Worm (Caenorhabditis elegans) whole organism, L1 larva: ENCODE data around the gene ZK666.8.
A peak's percentile ranks its signal among the peaks of the same experiment; 100 is the strongest.

Source experiments
- C16A3.4 ChIP-seq: fragments of 150-350 bp; optimal IDR thresholded peaks from 2 replicates; lab custom pipeline; 2014; ENCODE audit warnings: missing biosample characterization, missing genetic modification characterization
- C34B4.2 ChIP-seq: sonication (generic microtip); optimal IDR thresholded peaks from 2 replicates; lab custom pipeline; 2017; ENCODE audit warnings: mild to moderate bottlenecking, missing genetic modification characterization, missing compliant biosample characterization
- Y116A8C.19 ChIP-seq: sonication (generic microtip); optimal IDR thresholded peaks from 2 replicates; lab custom pipeline; 2016; ENCODE audit warnings: missing compliant biosample characterization, missing genetic modification characterization, borderline replicate concordance
- alr-1 ChIP-seq: fragments of 200-800 bp; sonication (Bioruptor generic); optimal IDR thresholded peaks from 2 replicates; lab custom pipeline; 2018; ENCODE audit warnings: borderline replicate concordance, mild to moderate bottlenecking, missing genetic modification characterization, missing compliant biosample characterization
- ama-1 ChIP-seq: fragments of 150-350 bp; optimal IDR thresholded peaks from 2 replicates; lab custom pipeline; 2014
- blmp-1 ChIP-seq: fragments of 150-350 bp; optimal IDR thresholded peaks from 2 replicates; lab custom pipeline; 2014; ENCODE audit warnings: missing biosample characterization, missing genetic modification characterization
- ceh-63 ChIP-seq: fragments of 200-800 bp; sonication (Bioruptor generic); optimal IDR thresholded peaks from 2 replicates; lab custom pipeline; 2018; ENCODE audit warnings: mild to moderate bottlenecking, missing genetic modification characterization, missing compliant biosample characterization
- ceh-82 ChIP-seq, 3 experiments: fragments of 150-350 bp in 1 of 3; sonication (generic microtip) in 2 of 3; optimal IDR thresholded peaks; 2 replicates each; lab custom pipeline; 2014 to 2017; ENCODE audit warnings: missing biosample characterization in 3 of 3, missing genetic modification characterization in 3 of 3
- efl-1 ChIP-seq, 4 experiments: fragments of 150-350 bp; optimal IDR thresholded peaks in 3 of 4; peaks in 1 of 4; 1 replicate in 1 of 4; 2 replicates in 3 of 4; lab custom pipeline; 2014; ENCODE audit warnings: missing biosample characterization in 2 of 4, missing genetic modification characterization in 2 of 4, missing genetic modification reagents in 2 of 4
- egl-13 ChIP-seq: sonication (generic microtip); optimal IDR thresholded peaks from 2 replicates; lab custom pipeline; 2016; ENCODE audit warnings: missing genotype, missing genetic modification reagents, missing genetic modification characterization, missing compliant biosample characterization
- egl-27 ChIP-seq, 2 experiments: fragments of 150-350 bp in 1 of 2; sonication (generic microtip); optimal IDR thresholded peaks; 3 replicates each; lab custom pipeline; 2017 to 2018; ENCODE audit warnings: missing biosample characterization in 2 of 2, missing genetic modification characterization in 2 of 2, missing genetic modification reagents in 2 of 2
- elt-2 ChIP-seq: sonication (generic microtip); optimal IDR thresholded peaks from 2 replicates; lab custom pipeline; 2016; ENCODE audit warnings: missing genetic modification characterization, mild to moderate bottlenecking, inconsistent platforms, missing compliant biosample characterization, missing genetic modification reagents
- elt-3 ChIP-seq, 6 experiments: fragments of 150-350 bp in 1 of 6; sonication (generic microtip); optimal IDR thresholded peaks; 2 replicates each; lab custom pipeline; 2017 to 2018; ENCODE audit warnings: missing biosample characterization in 6 of 6, missing genetic modification characterization in 6 of 6, inconsistent platforms in 1 of 6
- fkh-10 ChIP-seq: sonication (generic microtip); optimal IDR thresholded peaks from 2 replicates; lab custom pipeline; 2017; ENCODE audit warnings: missing biosample characterization, missing genetic modification reagents, missing genetic modification characterization
- fos-1 ChIP-seq: fragments of 150-350 bp; optimal IDR thresholded peaks from 2 replicates; lab custom pipeline; 2014; ENCODE audit warnings: missing biosample characterization, missing genetic modification characterization
- grh-1 ChIP-seq: fragments of 200-800 bp; sonication (Bioruptor generic); IDR thresholded peaks from 2 replicates; pipeline ENCODE4 v1.3.6; 2022; ENCODE audit warnings: missing genetic modification reagents, missing genetic modification characterization, missing compliant biosample characterization
- hlh-17 ChIP-seq: fragments of 200-800 bp; sonication (Bioruptor generic); optimal IDR thresholded peaks from 2 replicates; lab custom pipeline; 2018; ENCODE audit warnings: missing genetic modification characterization, mild to moderate bottlenecking, missing compliant biosample characterization, moderate library complexity, borderline replicate concordance
- hlh-4 ChIP-seq: sonication (generic microtip); optimal IDR thresholded peaks from 2 replicates; lab custom pipeline; 2016; ENCODE audit warnings: mild to moderate bottlenecking, missing genetic modification characterization, missing compliant biosample characterization
- hpl-2 ChIP-seq: fragments of 150-350 bp; optimal IDR thresholded peaks from 2 replicates; lab custom pipeline; 2014; ENCODE audit warnings: missing biosample characterization, missing genetic modification reagents, missing genetic modification characterization
- lin-13 ChIP-seq: fragments of 150-350 bp; optimal IDR thresholded peaks from 2 replicates; lab custom pipeline; 2014; ENCODE audit warnings: missing biosample characterization, missing genetic modification reagents, missing genetic modification characterization
- mef-2 ChIP-seq: fragments of 150-350 bp; optimal IDR thresholded peaks from 2 replicates; lab custom pipeline; 2014; ENCODE audit warnings: missing biosample characterization, missing genetic modification characterization
- nhr-11 ChIP-seq: fragments of 150-350 bp; optimal IDR thresholded peaks from 2 replicates; lab custom pipeline; 2014; ENCODE audit warnings: missing biosample characterization, missing genetic modification characterization
- nhr-237 ChIP-seq: fragments of 150-350 bp; optimal IDR thresholded peaks from 2 replicates; lab custom pipeline; 2014; ENCODE audit warnings: missing biosample characterization, missing genetic modification characterization
- nhr-47 ChIP-seq: sonication (generic microtip); optimal IDR thresholded peaks from 2 replicates; lab custom pipeline; 2016; ENCODE audit warnings: mild to moderate bottlenecking, missing genetic modification characterization, moderate library complexity, missing compliant biosample characterization
- nhr-71 ChIP-seq: sonication (generic microtip); optimal IDR thresholded peaks from 2 replicates; lab custom pipeline; 2016; ENCODE audit warnings: mild to moderate bottlenecking, missing genetic modification characterization, moderate library complexity, missing compliant biosample characterization
- nhr-76 ChIP-seq: sonication (generic microtip); optimal IDR thresholded peaks from 2 replicates; lab custom pipeline; 2017; ENCODE audit warnings: missing biosample characterization, missing genetic modification characterization
- nhr-77 ChIP-seq: fragments of 150-350 bp; optimal IDR thresholded peaks from 2 replicates; lab custom pipeline; 2014; ENCODE audit warnings: missing biosample characterization, missing genetic modification characterization
- nhr-85 ChIP-seq: sonication (generic microtip); peaks from one replicate; lab custom pipeline; 2016; ENCODE audit warnings: missing genetic modification characterization, inconsistent platforms, missing compliant biosample characterization
- pag-3 ChIP-seq: sonication (generic microtip); optimal IDR thresholded peaks from 2 replicates; lab custom pipeline; 2017; ENCODE audit warnings: missing genetic modification characterization, mild to moderate bottlenecking, missing compliant biosample characterization, antibody characterized with exemption, borderline replicate concordance; ENCODE audit not compliant: insufficient read depth
- sox-4 ChIP-seq: sonication (generic microtip); optimal IDR thresholded peaks from 2 replicates; lab custom pipeline; 2016; ENCODE audit warnings: missing genetic modification characterization, missing compliant biosample characterization
- swsn-7 ChIP-seq: sonication (generic microtip); optimal IDR thresholded peaks from 2 replicates; lab custom pipeline; 2016; ENCODE audit warnings: missing genetic modification characterization, missing compliant biosample characterization
- tlp-1 ChIP-seq: fragments of 150-350 bp; optimal IDR thresholded peaks from 2 replicates; lab custom pipeline; 2014; ENCODE audit warnings: missing biosample characterization, missing genetic modification characterization
- unc-86 ChIP-seq: sonication (generic microtip); optimal IDR thresholded peaks from 2 replicates; lab custom pipeline; 2016; ENCODE audit warnings: missing genetic modification characterization, missing compliant biosample characterization
- xbp-1 ChIP-seq: sonication (generic microtip); optimal IDR thresholded peaks from 2 replicates; lab custom pipeline; 2016; ENCODE audit warnings: missing genetic modification characterization, missing compliant biosample characterization
- zag-1 ChIP-seq: fragments of 150-350 bp; optimal IDR thresholded peaks from 2 replicates; lab custom pipeline; 2014; ENCODE audit warnings: missing biosample characterization, missing genetic modification characterization
- ztf-4 ChIP-seq: fragments of 150-350 bp; optimal IDR thresholded peaks from 2 replicates; lab custom pipeline; 2014; ENCODE audit warnings: missing biosample characterization, missing genetic modification characterization

Gene ZK666.8

DNA sequence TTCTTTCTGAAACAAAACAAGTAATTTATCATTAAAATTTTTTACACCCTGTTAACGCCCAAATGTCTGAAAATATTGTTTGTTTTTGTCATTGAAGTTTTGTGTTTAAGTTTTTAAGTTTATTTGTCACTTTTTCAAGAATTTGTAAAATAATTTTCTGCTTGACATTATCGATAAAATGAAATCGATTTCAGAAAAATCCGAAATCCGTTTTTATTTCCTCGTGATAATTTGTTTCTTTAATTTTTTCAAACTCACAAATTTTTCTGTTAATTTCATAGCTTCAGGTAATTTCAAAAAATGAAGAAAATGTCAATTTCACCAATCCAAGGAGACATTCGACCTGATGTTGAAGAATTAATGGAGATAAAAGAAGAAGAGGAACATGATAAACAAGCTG, 3.0 kb upstream of the ZK666.8 start, which contains the start of gene ZK666.12:
Gene ZK666.12 (plus strand): TSS at position 301 of the 400 bp plus-strand sequence.
- TF ChIP-seq ama-1 (lab: Kevin White, UChicago) (no peak), hlh-4 (tag; lab: Kevin White, UChicago) (no peak), alr-1 (tag; lab: Kevin White, UChicago) (no peak), mef-2 (no peak)

DNA sequence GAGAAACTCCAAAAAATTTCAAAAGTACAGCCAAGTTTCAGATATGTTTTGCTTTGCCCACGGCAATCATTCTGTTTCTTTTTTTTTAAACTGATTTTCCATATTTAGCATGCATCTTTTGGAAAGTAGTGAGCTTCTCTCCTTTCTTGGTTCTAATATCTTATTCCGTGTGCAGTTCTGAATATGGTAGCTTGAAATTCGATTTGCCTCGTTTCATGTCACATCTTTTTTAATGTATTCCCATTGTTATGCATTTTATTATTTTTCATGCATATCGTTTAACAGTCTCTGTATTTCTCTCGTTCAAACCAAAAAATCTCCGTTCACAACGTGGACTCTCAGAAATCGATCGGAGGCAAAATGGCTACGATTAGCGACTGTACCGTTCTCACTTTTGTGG, 1.5 kb upstream of the ZK666.8 start, which contains the start of gene ZK666.14:
Gene ZK666.14 (plus strand): TSS at position 301 of the 400 bp plus-strand sequence.
- TF ChIP-seq xbp-1 (no peak), grh-1 (GFP tag; lab: Robert Waterston, UW) (no peak), nhr-76 (no peak), alr-1 (tag; lab: Kevin White, UChicago) (no peak), efl-1 (optimal IDR thresholded peaks at IDR 0.05; lab: Kevin White, UChicago) (no peak), efl-1 (GFP tag; optimal IDR thresholded peaks at IDR 0.05 in 1 of 2; lab: Kevin White, UChicago) (no peak), lin-13 (no peak), hpl-2 (no peak), tlp-1 (tag; lab: Kevin White, UChicago) (no peak), fkh-10 (GFP tag; lab: Kevin White, UChicago) (no peak), nhr-77 (no peak), C34B4.2 (tag; lab: Kevin White, UChicago) (no peak), Y116A8C.19 (tag; lab: Kevin White, UChicago) (no peak), nhr-71 (tag; lab: Kevin White, UChicago) (no peak), ztf-4 (tag; lab: Kevin White, UChicago) (no peak), mef-2 (no peak), nhr-47 (no peak), elt-3 (tag; optimal IDR thresholded peaks at IDR 0.05; lab: Kevin White, UChicago) (no peak), egl-13 (tag; lab: Kevin White, UChicago) (no peak), ama-1 (lab: Kevin White, UChicago) (no peak)

DNA sequence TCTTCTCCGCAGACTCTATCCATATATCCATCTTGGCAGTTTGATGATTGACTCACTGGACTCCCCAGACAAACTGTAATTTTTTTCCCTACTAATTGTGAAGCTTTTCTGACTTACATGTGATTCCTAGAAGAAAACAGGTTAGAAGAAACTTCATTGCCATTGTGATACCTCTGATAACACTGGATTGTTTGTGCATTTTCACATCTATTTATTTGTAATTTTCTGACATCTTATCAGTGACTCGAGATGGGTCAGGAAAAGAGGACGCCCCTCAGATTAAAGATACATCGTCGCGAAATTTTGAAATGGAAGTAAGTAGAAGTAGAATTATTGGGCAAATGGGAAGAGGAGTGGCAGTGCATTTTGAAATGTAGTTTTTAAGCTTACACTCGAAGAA, 2.6 kb downstream of the ZK666.8 start, which contains the start of gene clec-61:
Gene clec-61 (minus strand): TSS at position 209 of the 400 bp plus-strand sequence.
- peak; percentile 13 for TF ChIP-seq elt-2 (tag; lab: Kevin White, UChicago)
- no peak for TF ChIP-seq blmp-1 (tag; lab: Kevin White, UChicago)
- TF ChIP-seq ceh-63, result no peak
- no peak for TF ChIP-seq hlh-17 (GFP tag; lab: Kevin White, UChicago)

DNA sequence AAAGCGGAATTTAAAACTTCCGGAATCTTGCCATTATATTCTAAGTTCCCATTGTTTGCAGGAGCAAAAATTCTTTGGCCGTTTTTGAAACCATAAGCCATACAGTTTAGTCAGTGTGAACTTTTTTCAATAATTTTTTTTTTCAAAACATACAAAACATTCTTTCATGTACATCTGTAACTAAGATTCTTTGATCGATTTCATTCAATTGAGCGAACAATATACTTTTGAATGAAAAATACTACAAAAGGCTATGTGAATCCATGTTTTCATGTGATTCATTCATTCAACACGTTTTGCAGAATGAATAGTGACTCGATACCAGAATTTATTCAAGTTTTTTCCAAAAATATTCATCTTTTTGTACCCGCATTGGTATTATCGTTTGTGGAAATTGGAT, 6.2 kb downstream of the ZK666.8 start, which contains the start of gene ZK666.15:
Gene ZK666.15 (plus strand): TSS at position 301 of the 400 bp plus-strand sequence.
- no peak for TF ChIP-seq pag-3 (tag; lab: Kevin White, UChicago)
- no peak for TF ChIP-seq fkh-10 (GFP tag; lab: Kevin White, UChicago)
- no peak for TF ChIP-seq C16A3.4 (tag; lab: Kevin White, UChicago)
- TF ChIP-seq nhr-237, result no peak
- TF ChIP-seq elt-3 (tag; optimal IDR thresholded peaks at IDR 0.05; lab: Kevin White, UChicago), result no peak
- TF ChIP-seq, all 84 proteins: peak for 0

DNA sequence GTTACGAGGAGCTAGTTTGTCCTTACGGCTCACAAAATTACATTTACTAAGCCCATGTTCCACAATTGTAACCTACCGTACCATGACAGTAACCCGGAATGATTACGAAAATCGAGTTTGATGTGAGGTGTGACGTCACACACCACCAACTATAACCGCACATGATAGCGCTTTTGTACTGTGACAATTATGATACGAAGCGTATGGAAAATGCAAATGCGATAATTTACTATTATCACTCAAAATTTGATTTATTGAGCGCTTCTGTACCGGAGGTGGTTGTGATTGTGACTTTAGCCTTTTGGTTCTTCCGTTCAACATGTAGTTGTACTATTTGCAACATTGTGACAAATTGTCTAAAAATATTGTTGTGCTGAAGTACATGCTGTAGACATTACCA, 7.3 kb downstream of the ZK666.8 start:
- peak; percentile 46 for TF ChIP-seq elt-2 (tag; lab: Kevin White, UChicago)
- TF ChIP-seq zag-1 (tag; lab: Kevin White, UChicago), result no peak
- no peak for TF ChIP-seq nhr-47
- TF ChIP-seq ceh-82 (tag; optimal IDR thresholded peaks at IDR 0.05; lab: Kevin White, UChicago), result no peak
- TF ChIP-seq mef-2, result no peak
- no peak for TF ChIP-seq ceh-63
- TF ChIP-seq nhr-85, result no peak
- no peak for TF ChIP-seq fos-1
- TF ChIP-seq unc-86 (tag; lab: Kevin White, UChicago), result no peak
- no peak for TF ChIP-seq egl-27 (tag; optimal IDR thresholded peaks at IDR 0.05; lab: Kevin White, UChicago)
- no peak for TF ChIP-seq hlh-4 (tag; lab: Kevin White, UChicago)
- no peak for TF ChIP-seq efl-1 (optimal IDR thresholded peaks at IDR 0.05; lab: Kevin White, UChicago)
- peak in 1 of 2 experiments; percentile 86 for TF ChIP-seq efl-1 (GFP tag; optimal IDR thresholded peaks at IDR 0.05 in 1 of 2; lab: Kevin White, UChicago)
- no peak for TF ChIP-seq nhr-11 (tag; lab: Kevin White, UChicago)
- no peak for TF ChIP-seq nhr-237
- TF ChIP-seq swsn-7 (tag; lab: Kevin White, UChicago), result no peak
- TF ChIP-seq sox-4, result no peak
